Fruit fly (Drosophila melanogaster) whole organism, prepupa: ENCODE measurements around the gene CG8260.

Experiments
- Blimp-1 ChIP-seq: fragments of 200-800 bp; sonication (Bioruptor generic); optimal IDR thresholded peaks from 3 replicates; lab custom pipeline; 2017; ENCODE audit warnings: missing biosample characterization, missing genetic modification characterization, mild to moderate bottlenecking, moderate library complexity, missing genetic modification reagents
- CG11902 ChIP-seq: fragments of 200-800 bp; sonication (Bioruptor generic); optimal IDR thresholded peaks from 3 replicates; lab custom pipeline; 2016; ENCODE audit warnings: missing biosample characterization, missing genetic modification characterization
- CG3919 ChIP-seq: fragments of 200-800 bp; sonication (Bioruptor generic); optimal IDR thresholded peaks from 3 replicates; lab custom pipeline; 2016; ENCODE audit warnings: missing biosample characterization, missing genetic modification characterization
- Lpt ChIP-seq: fragments of 200-800 bp; sonication (Bioruptor generic); optimal IDR thresholded peaks from 3 replicates; lab custom pipeline; 2016; ENCODE audit warnings: missing biosample characterization, missing genetic modification characterization
- Met ChIP-seq: fragments of 200-800 bp; sonication (Bioruptor generic); optimal IDR thresholded peaks from 3 replicates; lab custom pipeline; 2016; ENCODE audit warnings: missing biosample characterization, missing genetic modification characterization
- eg ChIP-seq: fragments of 200-800 bp; sonication (Bioruptor generic); IDR thresholded peaks from 3 replicates; pipeline ENCODE4 v1.3.6; 2022; ENCODE audit warnings: missing biosample characterization, missing genetic modification characterization
- vri ChIP-seq: fragments of 200-800 bp; sonication (Bioruptor generic); optimal IDR thresholded peaks from 3 replicates; lab custom pipeline; 2016; ENCODE audit warnings: missing biosample characterization, mild to moderate bottlenecking, missing genetic modification characterization

dm6 chrX:15740881-15741280 lies 15.2 kb upstream of the CG8260 start:
- TF ChIP-seq vri, result no peak
- no peak for TF ChIP-seq Blimp-1
- no peak for TF ChIP-seq Lpt (GFP tag; lab: Kevin White, UChicago)
- TF ChIP-seq CG11902 (GFP tag; lab: Kevin White, UChicago), result no peak
- TF ChIP-seq CG3919, result no peak
- TF ChIP-seq Met (GFP tag; lab: Kevin White, UChicago), result no peak
- no peak for TF ChIP-seq eg (GFP tag; lab: Robert Waterston, UW)
